Worm (Caenorhabditis elegans): ENCODE results near the gene M03F4.4.

Gene M03F4.4

ce11 chrX:4971427-4971826 is 14.2 kb upstream of the M03F4.4 start (continued):
- TF ChIP-seq ctbp-1 (GFP tag; IDR thresholded peaks at IDR 0.05) (no peak), skn-1 (tag; optimal IDR thresholded peaks at IDR 0.05) (no peak), nhr-77 (tag; optimal IDR thresholded peaks at IDR 0.05) (peak; percentile 16), F10B5.3 (tag; optimal IDR thresholded peaks at IDR 0.05) (no peak), hlh-30 (tag; optimal IDR thresholded peaks at IDR 0.05; ENCODE audit: insufficient read depth) (peak; percentile 93), R02D3.7 (tag; optimal IDR thresholded peaks at IDR 0.05) (no peak), fkh-10 (GFP tag; optimal IDR thresholded peaks at IDR 0.05) (no peak), daf-12 (tag; optimal IDR thresholded peaks at IDR 0.05) (no peak), pqm-1 (tag; optimal IDR thresholded peaks at IDR 0.05) (no peak), dpl-1 (GFP tag; optimal IDR thresholded peaks at IDR 0.05) (peak; percentile 23), lin-1 (GFP tag; IDR thresholded peaks at IDR 0.05) (0 out of 2 replicates have a peak, but pooled peaks have one; percentile 32), dmd-8 (GFP tag; IDR thresholded peaks at IDR 0.05) (no peak), lin-39 (tag; optimal IDR thresholded peaks at IDR 0.05) (no peak), daf-8 (GFP tag; IDR thresholded peaks at IDR 0.05) (no peak), egl-27 (tag; optimal IDR thresholded peaks at IDR 0.05) (no peak), tra-1 (GFP tag; IDR thresholded peaks at IDR 0.05) (no peak), Y5F2A.4 (GFP tag; optimal IDR thresholded peaks at IDR 0.05) (no peak), egl-43 (GFP tag; IDR thresholded peaks at IDR 0.05) (no peak), nhr-111 (GFP tag; optimal IDR thresholded peaks at IDR 0.05) (no peak), gei-8 (GFP tag; optimal IDR thresholded peaks at IDR 0.05) (no peak), daf-16 (GFP tag; optimal IDR thresholded peaks at IDR 0.05) (no peak), daf-16 (tag; optimal IDR thresholded peaks at IDR 0.05) (peak; percentile 17), madf-9 (GFP tag; conservative IDR thresholded peaks at IDR 0.05) (no peak), duxl-1 (tag; optimal IDR thresholded peaks at IDR 0.05; ENCODE audit: poor library complexity) (peak; percentile 35), nhr-102 (tag; optimal IDR thresholded peaks at IDR 0.05) (no peak), php-3 (GFP tag; IDR thresholded peaks at IDR 0.05) (no peak), dve-1 (tag; optimal IDR thresholded peaks at IDR 0.05; ENCODE audit: insufficient read depth) (peak; percentile 59), Y48G9A.11 (GFP tag; IDR thresholded peaks at IDR 0.05) (no peak), mdl-1 (tag; optimal IDR thresholded peaks at IDR 0.05) (peak; percentile 25 to 87), nhr-237 (tag; optimal IDR thresholded peaks at IDR 0.05) (no peak), set-16 (GFP tag; IDR thresholded peaks at IDR 0.05) (peak; percentile 51; the same call in 1 of the 2 replicates), spr-3 (GFP tag; optimal IDR thresholded peaks at IDR 0.05) (no peak), zip-2 (tag; optimal IDR thresholded peaks at IDR 0.05) (no peak), snpc-1.2 (GFP tag; IDR thresholded peaks at IDR 0.05) (no peak; the same call in 1 of the 2 replicates), nhr-28 (tag; optimal IDR thresholded peaks at IDR 0.05) (peak; percentile 50), lin-13 (GFP tag; optimal IDR thresholded peaks at IDR 0.05) (peak; percentile 10), ZK337.2 (GFP tag; IDR thresholded peaks at IDR 0.05) (no peak), nhr-76 (tag; optimal IDR thresholded peaks at IDR 0.05) (no peak), nhr-6 (tag; optimal IDR thresholded peaks at IDR 0.05) (peak; percentile 41), ztf-7 (tag; optimal IDR thresholded peaks at IDR 0.05) (no peak), dmd-6 (GFP tag; IDR thresholded peaks at IDR 0.05) (peak; percentile 35), mes-2 (tag; optimal IDR thresholded peaks at IDR 0.05; ENCODE audit: poor library complexity, severe bottlenecking) (peak; percentile 62), mep-1 (tag; optimal IDR thresholded peaks at IDR 0.05) (peak; percentile 58), saeg-2 (GFP tag; IDR thresholded peaks at IDR 0.05) (no peak), F37D6.2 (tag; optimal IDR thresholded peaks at IDR 0.05) (no peak), unc-130 (GFP tag; optimal IDR thresholded peaks at IDR 0.05) (no peak), ceh-20 (GFP tag; IDR thresholded peaks at IDR 0.05) (0 out of 2 replicates have a peak, but pooled peaks have one; percentile 13), fos-1 (tag; optimal IDR thresholded peaks at IDR 0.05) (no peak), lin-29 (GFP tag; IDR thresholded peaks at IDR 0.05) (no peak), cey-2 (tag; optimal IDR thresholded peaks at IDR 0.05; ENCODE audit: borderline replicate concordance, insufficient read depth) (no peak), Y75B8A.6 (GFP tag; IDR thresholded peaks at IDR 0.05) (no peak), aha-1 (tag) (peak; percentile 91)

Measured in whole organism, L4 larva.